Fruit fly (Drosophila melanogaster): ENCODE measurements around the gene scramb2.

dm6 chr3L:3026421-3026820, 20.2 kb downstream of the scramb2 start, which contains the start of gene aly:
- TF ChIP-seq CG8478 (optimal IDR thresholded peaks at IDR 0.05) (no peak), CTCF (optimal IDR thresholded peaks at IDR 0.05) (no peak)
